Fruit fly (Drosophila melanogaster) whole organism, pupa: ENCODE measurements around the gene Gcna.

Source experiments
- CG10348 ChIP-seq: fragments of 200-800 bp; sonication (Bioruptor generic); IDR thresholded peaks from 2 replicates; pipeline ENCODE4 v1.3.6; 2022; ENCODE audit warnings: missing biosample characterization, missing genetic modification characterization
- CG12605 ChIP-seq: fragments of 200-800 bp; sonication (Bioruptor generic); IDR thresholded peaks from 2 replicates; pipeline ENCODE4 v1.3.6; 2022; ENCODE audit warnings: missing biosample characterization, missing genetic modification characterization
- CG13204 ChIP-seq: fragments of 200-800 bp; sonication (Bioruptor generic); optimal IDR thresholded peaks from 2 replicates; lab custom pipeline; 2018; ENCODE audit warnings: missing biosample characterization, mild to moderate bottlenecking, missing genetic modification characterization, moderate library complexity
- CG14655 ChIP-seq: fragments of 200-800 bp; sonication (Bioruptor generic); optimal IDR thresholded peaks from 3 replicates; lab custom pipeline; 2017; ENCODE audit warnings: mild to moderate bottlenecking, missing biosample characterization, missing genetic modification reagents, missing genetic modification characterization
- CG15710 ChIP-seq: fragments of 200-800 bp; sonication (Bioruptor generic); optimal IDR thresholded peaks from 2 replicates; lab custom pipeline; 2018; ENCODE audit warnings: missing biosample characterization, mild to moderate bottlenecking, missing genetic modification characterization, moderate library complexity
- CG17806 ChIP-seq: fragments of 200-800 bp; sonication (Bioruptor generic); optimal IDR thresholded peaks from 2 replicates; lab custom pipeline; 2018; ENCODE audit warnings: missing biosample characterization, mild to moderate bottlenecking, missing genetic modification characterization, moderate library complexity
- CG32121 ChIP-seq: fragments of 200-800 bp; sonication (Bioruptor generic); IDR thresholded peaks from 2 replicates; pipeline ENCODE4 v1.3.6; 2022; ENCODE audit warnings: missing biosample characterization, missing genetic modification characterization
- CG34367 ChIP-seq: fragments of 200-800 bp; sonication (Bioruptor generic); optimal IDR thresholded peaks from 2 replicates; lab custom pipeline; 2018; ENCODE audit warnings: missing biosample characterization, mild to moderate bottlenecking, missing genetic modification characterization
- CG4496 ChIP-seq: fragments of 200-800 bp; sonication (Bioruptor generic); IDR thresholded peaks from 3 replicates; pipeline ENCODE4 v1.3.6; 2022; ENCODE audit warnings: missing biosample characterization, missing genetic modification characterization
- CG8159 ChIP-seq: fragments of 200-800 bp; sonication (Bioruptor generic); optimal IDR thresholded peaks from 3 replicates; lab custom pipeline; 2018; ENCODE audit warnings: missing biosample characterization, mild to moderate bottlenecking, missing genetic modification characterization, moderate library complexity
- CG8301 ChIP-seq: fragments of 200-800 bp; sonication (Bioruptor generic); optimal IDR thresholded peaks from 2 replicates; lab custom pipeline; 2018; ENCODE audit warnings: missing biosample characterization, mild to moderate bottlenecking, missing genetic modification characterization
- CG9948 ChIP-seq: fragments of 200-800 bp; sonication (Bioruptor generic); optimal IDR thresholded peaks from 2 replicates; lab custom pipeline; 2018; ENCODE audit warnings: missing biosample characterization, mild to moderate bottlenecking, missing genetic modification characterization, moderate library complexity
- D1 ChIP-seq: fragments of 200-800 bp; sonication (Bioruptor generic); optimal IDR thresholded peaks from 2 replicates; lab custom pipeline; 2018; ENCODE audit warnings: missing biosample characterization, mild to moderate bottlenecking, missing genetic modification characterization, moderate library complexity
- EcR ChIP-seq: fragments of 200-800 bp; sonication (Bioruptor generic); optimal IDR thresholded peaks from 3 replicates; lab custom pipeline; 2019; ENCODE audit warnings: missing biosample characterization, missing genetic modification characterization, mild to moderate bottlenecking, moderate library complexity, missing genetic modification reagents
- Ets98B ChIP-seq: fragments of 200-800 bp; sonication (Bioruptor generic); IDR thresholded peaks from 2 replicates; pipeline ENCODE4 v1.3.6; 2022; ENCODE audit warnings: missing biosample characterization, missing genetic modification characterization
- Pif1A ChIP-seq: fragments of 200-800 bp; sonication (Bioruptor generic); optimal IDR thresholded peaks from 3 replicates; lab custom pipeline; 2016; ENCODE audit warnings: missing biosample characterization, missing genetic modification characterization
- Pif1B ChIP-seq: fragments of 200-800 bp; sonication (Bioruptor generic); optimal IDR thresholded peaks from 3 replicates; lab custom pipeline; 2016; ENCODE audit warnings: missing biosample characterization, missing genetic modification characterization
- Snoo ChIP-seq: fragments of 200-800 bp; sonication (Bioruptor generic); optimal IDR thresholded peaks from 3 replicates; lab custom pipeline; 2017; ENCODE audit warnings: missing biosample characterization, mild to moderate bottlenecking, missing genetic modification characterization, inconsistent platforms
- fd96Ca ChIP-seq: fragments of 200-800 bp; sonication (Bioruptor generic); IDR thresholded peaks from 3 replicates; pipeline ENCODE4 v1.3.6; 2022; ENCODE audit warnings: missing biosample characterization, missing genetic modification characterization
- gl ChIP-seq: fragments of 200-800 bp; sonication (Bioruptor generic); optimal IDR thresholded peaks from 2 replicates; lab custom pipeline; 2018; ENCODE audit warnings: missing biosample characterization, mild to moderate bottlenecking, missing genetic modification characterization
- rn ChIP-seq: fragments of 200-800 bp; sonication (Bioruptor generic); IDR thresholded peaks from 2 replicates; pipeline ENCODE4 v1.3.6; 2022; ENCODE audit warnings: missing biosample characterization, missing genetic modification characterization

The Gcna gene

DNA sequence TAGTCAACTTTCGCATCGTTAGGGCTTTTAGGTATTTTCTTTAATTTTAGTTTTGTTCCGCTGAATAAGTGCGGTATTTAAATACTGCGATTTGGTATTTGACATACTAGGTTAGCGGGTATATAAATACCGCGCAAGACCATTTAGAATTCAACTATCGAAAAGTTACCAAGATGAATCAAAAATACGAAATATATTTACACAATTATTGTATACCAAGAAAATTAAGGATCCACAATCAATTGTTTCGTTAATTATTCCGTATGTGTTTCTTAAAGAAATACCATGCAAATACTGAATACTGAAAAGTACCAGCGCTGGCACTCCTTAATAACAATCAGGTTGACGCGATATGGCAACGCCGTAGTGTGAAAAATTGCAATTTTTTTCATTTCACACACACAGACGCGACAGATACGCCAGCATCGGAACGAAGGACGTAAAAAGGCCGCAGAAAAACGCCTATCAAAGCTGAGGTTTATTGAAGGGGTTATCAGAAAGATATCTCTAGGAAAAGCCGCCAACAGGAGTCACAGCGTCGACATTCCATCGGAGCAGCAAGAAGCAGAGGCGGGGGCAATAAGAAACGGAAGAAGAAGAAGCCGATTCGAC is 8.0 kb upstream of the Gcna start, which contains the start of the genes Pgam5 and Vps26:
Gene Pgam5, minus strand, starts transcription at position 51 of the 612 bp plus-strand sequence.
Gene Vps26, plus strand, starts transcription at position 339 of the 612 bp plus-strand sequence.
- no peak for TF ChIP-seq Pif1A
- TF ChIP-seq CG10348 (GFP tag; lab: Robert Waterston, UW) = no peak
- TF ChIP-seq Ets98B (GFP tag; lab: Robert Waterston, UW) = no peak
- TF ChIP-seq EcR (GFP tag; lab: Kevin White, UChicago) = no peak
- no peak for TF ChIP-seq CG34367 (tag; lab: Kevin White, UChicago)
- TF ChIP-seq Snoo (tag; lab: Kevin White, UChicago) = no peak
- no peak for TF ChIP-seq CG12605 (GFP tag; lab: Robert Waterston, UW)
- TF ChIP-seq CG15710 = no peak
- no peak for TF ChIP-seq CG14655 (GFP tag; lab: Kevin White, UChicago)
- TF ChIP-seq CG8301 (tag; lab: Kevin White, UChicago) = no peak
- no peak for TF ChIP-seq CG9948 (tag; lab: Kevin White, UChicago)
- TF ChIP-seq CG32121 = no peak

DNA sequence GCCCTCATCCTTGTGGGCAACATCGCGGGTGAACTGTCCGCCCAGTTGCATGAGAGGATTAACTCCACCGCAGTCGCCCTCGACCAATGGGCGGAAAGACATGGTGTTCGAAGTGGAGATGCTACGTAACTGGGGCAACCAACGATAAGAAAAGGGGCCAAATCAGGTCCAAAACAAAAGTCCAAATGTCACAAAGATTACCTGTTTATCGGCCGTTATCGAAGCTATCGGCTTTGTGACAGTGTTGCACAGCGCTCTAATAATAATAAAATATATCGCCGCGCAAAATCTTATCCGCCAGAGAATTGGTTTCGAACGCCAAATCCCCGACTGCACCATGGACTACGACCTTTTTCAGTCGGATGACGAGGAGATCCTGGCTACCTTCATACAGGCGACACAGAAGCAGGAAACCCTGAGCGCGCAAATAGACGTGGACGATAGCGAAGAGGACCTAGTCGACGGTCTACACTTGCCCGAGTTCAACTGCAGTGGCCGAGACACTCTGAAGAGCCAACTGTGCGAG is 3.0 kb upstream of the Gcna start, which contains the start of the genes CG14803 and Pex5:
Gene CG14803, plus strand, starts transcription at position 285 of the 526 bp plus-strand sequence.
Gene Pex5, minus strand, starts transcription at position 476 of the 526 bp plus-strand sequence.
- TF ChIP-seq Ets98B (GFP tag; lab: Robert Waterston, UW) (peak; percentile 29; the same call in 1 of the 2 replicates), Pif1A (no peak)

DNA sequence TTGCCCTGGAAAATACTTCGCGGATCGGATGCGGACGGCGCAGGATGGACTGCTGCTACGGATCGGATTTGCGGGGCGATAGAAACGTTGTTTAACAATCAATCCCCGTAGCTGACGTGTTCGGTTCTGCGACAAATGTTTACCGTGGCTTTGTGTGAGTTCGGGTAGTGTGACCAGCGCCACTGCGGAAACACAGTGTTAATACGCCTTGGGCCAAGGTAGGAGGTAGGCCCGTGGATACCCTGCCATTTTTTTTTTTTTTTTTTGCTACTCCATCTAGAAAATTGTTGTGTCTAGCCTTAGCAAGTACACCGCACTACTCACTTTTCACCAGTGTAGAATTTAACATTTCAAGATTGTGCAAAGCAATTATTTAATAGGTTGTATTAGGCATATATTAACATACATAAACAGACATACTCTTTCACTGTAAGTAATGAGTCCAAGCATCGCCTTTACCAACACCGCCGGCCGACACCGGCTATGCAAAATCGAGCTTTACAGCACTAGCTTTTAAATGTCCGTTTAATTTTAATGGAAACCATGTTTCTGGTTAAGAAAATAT is 3.9 kb downstream of the Gcna start, which contains the start of gene deltaCOP:
Gene deltaCOP, minus strand, starts transcription at position 171 of the 565 bp plus-strand sequence.
- TF ChIP-seq CG12605 (GFP tag; lab: Robert Waterston, UW) (peak; percentile 52; the same call in 1 of the 2 replicates), CG17806 (tag; lab: Kevin White, UChicago) (peak; percentile 54), rn (GFP tag; lab: Robert Waterston, UW) (peak; percentile 47; the same call in 1 of the 2 replicates), CG13204 (GFP tag; lab: Kevin White, UChicago) (no peak), D1 (no peak), Pif1A (no peak), Snoo (tag; lab: Kevin White, UChicago) (peak; percentile 76), Ets98B (GFP tag; lab: Robert Waterston, UW) (peak; percentile 75), CG4496 (peak; percentile 69; the same call in 2 of the 3 replicates), CG9948 (tag; lab: Kevin White, UChicago) (peak; percentile 63), CG15710 (peak; percentile 75), EcR (GFP tag; lab: Kevin White, UChicago) (peak; percentile 15), CG8301 (tag; lab: Kevin White, UChicago) (no peak), CG32121 (peak; percentile 70), CG10348 (GFP tag; lab: Robert Waterston, UW) (peak; percentile 57), gl (tag; lab: Kevin White, UChicago) (peak; percentile 43), CG34367 (tag; lab: Kevin White, UChicago) (no peak), Pif1B (no peak), fd96Ca (GFP tag; lab: Robert Waterston, UW) (peak; percentile 86), CG8159 (no peak), CG14655 (GFP tag; lab: Kevin White, UChicago) (no peak)

DNA sequence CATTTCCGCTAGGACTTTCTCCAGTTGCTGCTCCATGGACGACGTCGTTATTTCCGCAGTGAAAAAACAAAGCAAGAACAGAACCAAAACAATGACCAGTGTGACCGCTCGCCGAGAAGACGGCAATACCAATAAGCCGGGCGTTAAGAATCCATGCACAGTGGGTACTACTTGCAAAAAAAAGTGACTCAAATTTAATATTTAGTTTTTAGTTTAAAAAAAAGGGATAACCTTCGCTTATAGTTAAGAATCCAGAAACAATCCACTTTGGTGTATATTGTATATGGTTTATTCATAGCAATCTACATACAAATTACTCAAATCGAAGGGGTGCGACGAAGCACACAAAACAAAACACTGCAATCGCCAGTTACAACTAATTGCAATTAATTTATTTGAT is 6.8 kb downstream of the Gcna start, which contains the start of gene Lamtor5:
Gene Lamtor5, minus strand, starts transcription at position 105 of the 400 bp plus-strand sequence.
- TF ChIP-seq Ets98B (GFP tag; lab: Robert Waterston, UW) (peak; percentile 11; the same call in 1 of the 2 replicates), CG9948 (tag; lab: Kevin White, UChicago) (peak; percentile 27), CG14655 (GFP tag; lab: Kevin White, UChicago) (no peak), gl (tag; lab: Kevin White, UChicago) (no peak), fd96Ca (GFP tag; lab: Robert Waterston, UW) (peak; percentile 53; the same call in 2 of the 3 replicates), CG17806 (tag; lab: Kevin White, UChicago) (peak; percentile 29), CG34367 (tag; lab: Kevin White, UChicago) (peak; percentile 20), CG8301 (tag; lab: Kevin White, UChicago) (peak; percentile 52), CG10348 (GFP tag; lab: Robert Waterston, UW) (no peak), CG13204 (GFP tag; lab: Kevin White, UChicago) (no peak), CG8159 (peak; percentile 51), D1 (no peak), EcR (GFP tag; lab: Kevin White, UChicago) (no peak), CG4496 (peak; percentile 66), rn (GFP tag; lab: Robert Waterston, UW) (no peak), CG32121 (peak; percentile 33; the same call in 1 of the 2 replicates), CG15710 (peak; percentile 28), Snoo (tag; lab: Kevin White, UChicago) (peak; percentile 30), Pif1B (peak; percentile 55)

DNA sequence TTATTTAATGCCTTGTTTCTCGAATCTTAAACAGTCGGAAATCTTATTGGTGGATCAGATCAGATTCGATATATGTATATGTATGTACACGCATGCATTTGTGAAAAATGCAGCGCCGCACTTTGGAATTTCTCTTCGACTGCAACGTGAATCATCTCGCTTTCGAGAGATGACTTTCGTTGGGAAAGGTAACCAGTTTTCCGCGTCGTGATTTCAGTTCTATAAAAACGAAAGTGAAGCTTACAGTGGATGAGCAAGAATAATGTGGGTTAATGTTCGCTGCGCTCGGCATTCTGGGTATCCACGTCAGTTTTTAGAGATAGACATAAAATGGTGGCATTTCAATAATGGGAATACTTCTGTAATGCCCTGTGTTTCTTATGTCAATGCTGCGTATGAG is 9.0 kb downstream of the Gcna start:
- TF ChIP-seq CG12605 (GFP tag; lab: Robert Waterston, UW) = no peak
- no peak for TF ChIP-seq CG15710
- peak; percentile 27 for TF ChIP-seq CG8301 (tag; lab: Kevin White, UChicago)
- TF ChIP-seq D1 = no peak
- no peak for TF ChIP-seq Pif1B
- TF ChIP-seq EcR (GFP tag; lab: Kevin White, UChicago) = peak; percentile 14
